Fruit fly (Drosophila melanogaster): Measurements from ENCODE around the gene beta-Man.

DNA sequence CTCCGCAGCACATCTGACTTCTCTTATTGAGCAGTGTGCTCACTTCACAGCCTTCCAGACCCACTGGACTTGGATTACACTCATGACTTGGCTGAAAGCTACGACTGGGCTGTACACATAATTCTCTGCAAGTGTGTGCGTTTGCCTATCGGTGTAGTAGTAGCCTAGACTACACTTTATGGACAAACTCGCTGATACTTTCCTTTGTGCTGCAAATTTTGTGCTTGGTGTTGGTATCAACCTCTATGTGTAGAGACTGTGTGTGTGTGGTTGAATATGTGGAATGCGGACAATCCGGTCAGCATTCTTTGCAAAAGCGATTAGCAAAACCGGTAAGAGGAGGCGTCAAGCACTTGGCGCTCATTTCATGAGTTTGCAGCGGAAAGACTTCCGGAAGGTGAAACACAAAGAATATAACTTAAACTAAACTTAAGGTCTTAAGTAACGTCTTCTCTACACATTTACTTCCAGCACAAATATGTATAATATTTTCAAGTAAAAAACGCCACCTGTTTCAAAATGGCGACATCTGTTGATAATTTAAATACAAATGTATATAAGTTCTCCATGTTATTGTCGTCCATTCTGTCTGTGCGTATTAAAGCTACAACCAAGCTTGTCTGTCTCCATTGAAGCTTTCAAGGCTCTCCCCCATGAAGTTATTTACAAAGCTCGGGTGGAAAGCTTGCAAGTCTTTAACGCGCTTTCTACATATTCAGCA, 10.0 kb upstream of the beta-Man start:
- TF ChIP-seq NC2α (GFP tag; optimal IDR thresholded peaks at IDR 0.05) (no peak), HmgZ (tag; optimal IDR thresholded peaks at IDR 0.05) (no peak), klu (GFP tag; IDR thresholded peaks at IDR 0.05) (no peak), CG17829 (tag; optimal IDR thresholded peaks at IDR 0.05) (no peak), CG11093 (GFP tag; IDR thresholded peaks at IDR 0.05) (no peak), bsh (GFP tag; optimal IDR thresholded peaks at IDR 0.05) (no peak), Max (GFP tag; optimal IDR thresholded peaks at IDR 0.05) (no peak), Hr78 (GFP tag; optimal IDR thresholded peaks at IDR 0.05) (no peak), CG11398 (GFP tag; optimal IDR thresholded peaks at IDR 0.05) (no peak), slp2 (GFP tag; optimal IDR thresholded peaks at IDR 0.05) (no peak), CG11247 (GFP tag; IDR thresholded peaks at IDR 0.05) (no peak), yki (optimal IDR thresholded peaks at IDR 0.05) (no peak)
